Worm (Caenorhabditis elegans) whole organism, midembryonic: ENCODE results near the gene cutl-12.

Source experiments
- T22C8.4 ChIP-seq: fragments of 200-800 bp; sonication (Bioruptor generic); IDR thresholded peaks from 2 replicates; pipeline ENCODE4 v1.3.6; 2022; ENCODE audit warnings: missing genetic modification characterization, missing compliant biosample characterization
- cog-1 ChIP-seq: sonication (generic microtip); optimal IDR thresholded peaks from 2 replicates; lab custom pipeline; 2016; ENCODE audit warnings: missing genetic modification characterization, missing compliant biosample characterization
- flt-1 ChIP-seq: fragments of 200-800 bp; sonication (Bioruptor generic); IDR thresholded peaks from 2 replicates; pipeline ENCODE4 v1.3.6; 2022; ENCODE audit warnings: missing genetic modification characterization, missing compliant biosample characterization
- klf-2 ChIP-seq: fragments of 200-800 bp; sonication (Bioruptor generic); conservative IDR thresholded peaks from 2 replicates; pipeline ENCODE4 v1.3.6; 2022; ENCODE audit warnings: missing genetic modification reagents, missing genetic modification characterization, missing compliant biosample characterization
- med-1 ChIP-seq: sonication (generic microtip); optimal IDR thresholded peaks from 2 replicates; lab custom pipeline; 2017; ENCODE audit warnings: missing genetic modification characterization, mild to moderate bottlenecking, missing compliant biosample characterization, antibody characterized with exemption, missing genetic modification reagents; ENCODE audit not compliant: insufficient read depth
- ref-1 ChIP-seq: fragments of 200-800 bp; sonication (Bioruptor generic); conservative IDR thresholded peaks from 2 replicates; pipeline ENCODE4 v1.3.6; 2022; ENCODE audit warnings: missing genetic modification reagents, missing genetic modification characterization, missing compliant biosample characterization
- tab-1 ChIP-seq: fragments of 200-800 bp; sonication (Bioruptor generic); IDR thresholded peaks from 2 replicates; pipeline ENCODE4 v1.3.6; 2022; ENCODE audit warnings: missing genetic modification characterization, missing compliant biosample characterization
- ztf-29 ChIP-seq: fragments of 200-800 bp; sonication (Bioruptor generic); IDR thresholded peaks from 2 replicates; pipeline ENCODE4 v1.3.6; 2022; ENCODE audit warnings: missing genetic modification reagents, missing genetic modification characterization, missing compliant biosample characterization

ce11 chrII:8612470-8612869 is 21.8 kb downstream of the cutl-12 start, which contains the start of gene T22C8.1:
- TF ChIP-seq cog-1 (tag; lab: Kevin White, UChicago), result no peak
- no peak for TF ChIP-seq flt-1 (GFP tag; lab: Robert Waterston, UW)
- no peak for TF ChIP-seq T22C8.4 (GFP tag; lab: Robert Waterston, UW)
- no peak for TF ChIP-seq med-1
- TF ChIP-seq ztf-29 (GFP tag; lab: Robert Waterston, UW), result no peak
- TF ChIP-seq klf-2, result no peak
- TF ChIP-seq tab-1 (GFP tag; lab: Robert Waterston, UW), result no peak
- no peak for TF ChIP-seq ref-1 (GFP tag; lab: Robert Waterston, UW)
